Worm (Caenorhabditis elegans) whole organism, L1 larva: Measurements from ENCODE around the gene rgs-9.

Experiments used
- C04F5.9 ChIP-seq: sonication (generic microtip); optimal IDR thresholded peaks from 2 replicates; lab custom pipeline; 2016; ENCODE audit warnings: missing genetic modification characterization, missing compliant biosample characterization
- C16A3.4 ChIP-seq: fragments of 150-350 bp; optimal IDR thresholded peaks from 2 replicates; lab custom pipeline; 2014; ENCODE audit warnings: missing biosample characterization, missing genetic modification characterization
- C34B4.2 ChIP-seq: sonication (generic microtip); optimal IDR thresholded peaks from 2 replicates; lab custom pipeline; 2017; ENCODE audit warnings: mild to moderate bottlenecking, missing genetic modification characterization, missing compliant biosample characterization
- F16B12.6 ChIP-seq: fragments of 150-350 bp; optimal IDR thresholded peaks from 2 replicates; lab custom pipeline; 2014; ENCODE audit warnings: missing biosample characterization, missing genetic modification characterization
- Y116A8C.19 ChIP-seq: sonication (generic microtip); optimal IDR thresholded peaks from 2 replicates; lab custom pipeline; 2016; ENCODE audit warnings: missing compliant biosample characterization, missing genetic modification characterization, borderline replicate concordance
- aha-1 ChIP-seq: fragments of 150-350 bp; optimal IDR thresholded peaks from 2 replicates; lab custom pipeline; 2014; ENCODE audit warnings: missing biosample characterization, missing genetic modification characterization
- alr-1 ChIP-seq: fragments of 200-800 bp; sonication (Bioruptor generic); optimal IDR thresholded peaks from 2 replicates; lab custom pipeline; 2018; ENCODE audit warnings: borderline replicate concordance, mild to moderate bottlenecking, missing genetic modification characterization, missing compliant biosample characterization
- aly-2 ChIP-seq: fragments of 150-350 bp; optimal IDR thresholded peaks from 2 replicates; lab custom pipeline; 2014; ENCODE audit warnings: missing biosample characterization, missing genetic modification characterization
- ceh-8 ChIP-seq: fragments of 200-800 bp; sonication (Bioruptor generic); optimal IDR thresholded peaks from 2 replicates; lab custom pipeline; 2018; ENCODE audit warnings: mild to moderate bottlenecking, missing genetic modification characterization, moderate library complexity, missing compliant biosample characterization
- ceh-90 ChIP-seq: sonication (generic microtip); optimal IDR thresholded peaks from 2 replicates; lab custom pipeline; 2016; ENCODE audit warnings: missing genetic modification characterization, missing compliant biosample characterization
- ces-1 ChIP-seq: fragments of 150-350 bp; optimal IDR thresholded peaks from 2 replicates; lab custom pipeline; 2014; ENCODE audit warnings: missing biosample characterization, missing genetic modification reagents, missing genetic modification characterization
- efl-1 ChIP-seq, 4 experiments: fragments of 150-350 bp; optimal IDR thresholded peaks in 3 of 4; peaks in 1 of 4; 1 replicate in 1 of 4; 2 replicates in 3 of 4; lab custom pipeline; 2014; ENCODE audit warnings: missing biosample characterization in 2 of 4, missing genetic modification characterization in 2 of 4, missing genetic modification reagents in 2 of 4
- elt-2 ChIP-seq: sonication (generic microtip); optimal IDR thresholded peaks from 2 replicates; lab custom pipeline; 2016; ENCODE audit warnings: missing genetic modification characterization, mild to moderate bottlenecking, inconsistent platforms, missing compliant biosample characterization, missing genetic modification reagents
- fkh-10 ChIP-seq: sonication (generic microtip); optimal IDR thresholded peaks from 2 replicates; lab custom pipeline; 2017; ENCODE audit warnings: missing biosample characterization, missing genetic modification reagents, missing genetic modification characterization
- fkh-8 ChIP-seq: sonication (generic microtip); optimal IDR thresholded peaks from 2 replicates; lab custom pipeline; 2016; ENCODE audit warnings: mild to moderate bottlenecking, missing genetic modification characterization, missing compliant biosample characterization
- lin-14 ChIP-seq: fragments of 200-800 bp; sonication (Bioruptor generic); optimal IDR thresholded peaks from 2 replicates; lab custom pipeline; 2018; ENCODE audit warnings: mild to moderate bottlenecking, missing genetic modification characterization, moderate library complexity, missing compliant biosample characterization
- lin-15B ChIP-seq: fragments of 150-350 bp; sonication (generic microtip); optimal IDR thresholded peaks from 3 replicates; lab custom pipeline; 2014; ENCODE audit warnings: missing biosample characterization, missing genetic modification characterization
- lir-3 ChIP-seq: sonication (generic microtip); optimal IDR thresholded peaks from 2 replicates; lab custom pipeline; 2016; ENCODE audit warnings: mild to moderate bottlenecking, missing genetic modification characterization, moderate library complexity, missing compliant biosample characterization; ENCODE audit not compliant: poor library complexity
- mef-2 ChIP-seq: fragments of 150-350 bp; optimal IDR thresholded peaks from 2 replicates; lab custom pipeline; 2014; ENCODE audit warnings: missing biosample characterization, missing genetic modification characterization
- nhr-11 ChIP-seq: fragments of 150-350 bp; optimal IDR thresholded peaks from 2 replicates; lab custom pipeline; 2014; ENCODE audit warnings: missing biosample characterization, missing genetic modification characterization
- nhr-12 ChIP-seq: sonication (generic microtip); optimal IDR thresholded peaks from 2 replicates; lab custom pipeline; 2017; ENCODE audit warnings: missing biosample characterization, missing genetic modification characterization
- nhr-47 ChIP-seq: sonication (generic microtip); optimal IDR thresholded peaks from 2 replicates; lab custom pipeline; 2016; ENCODE audit warnings: mild to moderate bottlenecking, missing genetic modification characterization, moderate library complexity, missing compliant biosample characterization
- nhr-71 ChIP-seq: sonication (generic microtip); optimal IDR thresholded peaks from 2 replicates; lab custom pipeline; 2016; ENCODE audit warnings: mild to moderate bottlenecking, missing genetic modification characterization, moderate library complexity, missing compliant biosample characterization
- nhr-76 ChIP-seq: sonication (generic microtip); optimal IDR thresholded peaks from 2 replicates; lab custom pipeline; 2017; ENCODE audit warnings: missing biosample characterization, missing genetic modification characterization
- nhr-90 ChIP-seq: sonication (generic microtip); optimal IDR thresholded peaks from 2 replicates; lab custom pipeline; 2016; ENCODE audit warnings: mild to moderate bottlenecking, missing genetic modification characterization, missing compliant biosample characterization; ENCODE audit not compliant: poor library complexity
- rnt-1 ChIP-seq: sonication (generic microtip); optimal IDR thresholded peaks from 2 replicates; lab custom pipeline; 2016; ENCODE audit warnings: mild to moderate bottlenecking, missing genetic modification characterization, moderate library complexity, missing compliant biosample characterization
- snu-23 ChIP-seq: sonication (generic microtip); optimal IDR thresholded peaks from 2 replicates; lab custom pipeline; 2016; ENCODE audit warnings: missing genetic modification characterization, missing compliant biosample characterization
- sox-4 ChIP-seq: sonication (generic microtip); optimal IDR thresholded peaks from 2 replicates; lab custom pipeline; 2016; ENCODE audit warnings: missing genetic modification characterization, missing compliant biosample characterization
- tbx-2 ChIP-seq: sonication (generic microtip); optimal IDR thresholded peaks from 2 replicates; lab custom pipeline; 2016; ENCODE audit warnings: missing genetic modification characterization, missing compliant biosample characterization
- unc-130 ChIP-seq: fragments of 150-350 bp; optimal IDR thresholded peaks from 2 replicates; lab custom pipeline; 2017; ENCODE audit warnings: missing biosample characterization, missing genetic modification characterization, inconsistent platforms
- unc-30 ChIP-seq: sonication (generic microtip); optimal IDR thresholded peaks from 2 replicates; lab custom pipeline; 2017; ENCODE audit warnings: missing biosample characterization, missing genetic modification characterization
- unc-62 ChIP-seq: fragments of 150-350 bp; optimal IDR thresholded peaks from 2 replicates; lab custom pipeline; 2014; ENCODE audit warnings: missing biosample characterization, missing genetic modification reagents, missing genetic modification characterization
- unc-86 ChIP-seq: sonication (generic microtip); optimal IDR thresholded peaks from 2 replicates; lab custom pipeline; 2016; ENCODE audit warnings: missing genetic modification characterization, missing compliant biosample characterization
- unc-98 ChIP-seq: fragments of 200-800 bp; sonication (Bioruptor generic); IDR thresholded peaks from 2 replicates; pipeline ENCODE4 v1.3.6; 2022; ENCODE audit warnings: missing genetic modification characterization, missing compliant biosample characterization
- vab-15 ChIP-seq: sonication (generic microtip); optimal IDR thresholded peaks from 2 replicates; lab custom pipeline; 2017; ENCODE audit warnings: missing genotype, mild to moderate bottlenecking, missing genetic modification characterization, missing compliant biosample characterization
- xbp-1 ChIP-seq: sonication (generic microtip); optimal IDR thresholded peaks from 2 replicates; lab custom pipeline; 2016; ENCODE audit warnings: missing genetic modification characterization, missing compliant biosample characterization

Gene rgs-9

DNA sequence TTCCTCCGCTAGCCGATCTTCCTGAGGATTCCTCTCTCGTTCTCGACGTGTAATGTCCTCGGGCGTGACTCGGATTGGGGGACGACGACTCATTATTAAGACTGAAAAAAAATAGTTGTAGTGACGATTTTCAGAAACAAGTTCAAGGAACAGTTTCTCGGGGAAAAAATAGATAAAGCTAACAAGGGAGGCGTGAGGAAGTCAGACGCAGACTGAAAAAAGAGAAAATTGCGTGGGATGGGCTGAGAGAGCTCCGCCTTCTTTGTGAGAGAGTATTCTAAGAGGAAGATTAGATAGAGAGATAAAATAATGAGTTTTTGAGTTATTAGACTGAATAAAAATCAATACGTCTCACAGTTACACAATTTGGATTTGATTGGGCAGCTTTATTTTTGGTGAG is 1.8 kb upstream of the rgs-9 start, which contains the start of gene ZC53.1:
ZC53.1 (minus strand) TSS at position 101 of the 400 bp plus-strand sequence.
- no peak for TF ChIP-seq F16B12.6 (tag; lab: Kevin White, UChicago)
- TF ChIP-seq C34B4.2 (tag; lab: Kevin White, UChicago), result no peak
- no peak for TF ChIP-seq unc-130 (tag; lab: Kevin White, UChicago)
- no peak for TF ChIP-seq fkh-8 (tag; lab: Kevin White, UChicago)
- TF ChIP-seq lir-3 (tag; lab: Kevin White, UChicago), result no peak
- no peak for TF ChIP-seq nhr-71 (tag; lab: Kevin White, UChicago)
- no peak for TF ChIP-seq fkh-10
- TF ChIP-seq ceh-8 (GFP tag; lab: Kevin White, UChicago), result no peak
- no peak for TF ChIP-seq lin-15B (tag; lab: Kevin White, UChicago)
- TF ChIP-seq, all 84 proteins: peak for 0

DNA sequence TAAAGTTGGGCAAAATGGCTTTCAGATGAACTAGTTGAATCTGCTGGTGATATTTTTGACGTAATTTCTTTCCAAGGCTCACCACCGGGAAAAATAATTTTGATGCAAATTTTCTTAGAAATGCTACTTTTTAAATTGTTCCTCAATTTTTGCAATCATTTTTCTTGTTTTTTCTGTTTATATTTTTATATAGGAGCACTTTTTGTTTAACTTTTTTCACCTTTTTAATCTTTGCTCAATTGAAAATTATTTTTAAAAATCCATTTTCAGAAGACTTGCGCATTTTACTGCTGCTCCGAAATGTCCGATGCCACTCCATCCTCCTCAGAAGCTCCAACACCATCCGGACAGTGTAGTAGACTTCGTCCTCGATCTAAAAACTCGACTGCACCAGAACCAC is 2.1 kb downstream of the rgs-9 start, which contains the start of gene dot-1.5:
dot-1.5 (plus strand) TSS at position 301 of the 400 bp plus-strand sequence.
- TF ChIP-seq nhr-76 (no peak), unc-30 (no peak), C34B4.2 (tag; lab: Kevin White, UChicago) (no peak), Y116A8C.19 (no peak), ceh-8 (GFP tag; lab: Kevin White, UChicago) (no peak), nhr-11 (tag; lab: Kevin White, UChicago) (no peak), elt-2 (no peak), C04F5.9 (no peak), rnt-1 (tag; lab: Kevin White, UChicago) (no peak), xbp-1 (tag; lab: Kevin White, UChicago) (no peak)

DNA sequence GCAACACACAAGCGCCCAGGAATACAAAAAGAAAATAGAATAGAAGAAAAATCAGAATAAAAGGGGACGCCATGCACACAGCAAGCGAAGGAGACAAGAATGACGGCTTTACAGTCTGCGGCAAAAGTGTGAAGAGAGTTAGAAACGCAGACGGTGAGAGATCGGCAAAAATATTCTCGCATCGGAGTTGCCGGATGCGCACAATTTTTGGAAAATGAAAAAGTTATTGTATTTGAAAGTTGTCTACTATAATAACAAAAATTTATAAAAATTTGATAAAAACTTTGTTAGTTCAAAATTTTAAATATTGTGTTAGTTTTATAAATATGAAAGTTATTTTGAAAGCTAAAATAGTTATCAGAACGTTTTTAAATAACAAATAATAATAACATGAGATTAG is 7.2 kb downstream of the rgs-9 start, which contains the start of gene ZC53.22:
ZC53.22 (minus strand) TSS at position 101 of the 400 bp plus-strand sequence.
- TF ChIP-seq efl-1 (optimal IDR thresholded peaks at IDR 0.05; lab: Kevin White, UChicago) (no peak), efl-1 (GFP tag; optimal IDR thresholded peaks at IDR 0.05 in 1 of 2; lab: Kevin White, UChicago) (no peak), nhr-47 (no peak)
- TF ChIP-seq, all 84 proteins: peak for 0

ce11 chrX:1924138-1924537 is 9.1 kb downstream of the rgs-9 start, which contains the start of gene ZC53.2:
TSS of gene ZC53.2 (minus strand) at chrX:1924238.
- TF ChIP-seq ceh-90 (tag; lab: Kevin White, UChicago) (no peak), nhr-12 (no peak), unc-98 (GFP tag; lab: Robert Waterston, UW) (no peak), nhr-90 (tag; lab: Kevin White, UChicago) (no peak), unc-86 (tag; lab: Kevin White, UChicago) (no peak), C16A3.4 (tag; lab: Kevin White, UChicago) (no peak), C04F5.9 (no peak), mef-2 (tag; lab: Kevin White, UChicago) (no peak), xbp-1 (tag; lab: Kevin White, UChicago) (no peak), snu-23 (no peak), ces-1 (no peak), alr-1 (tag; lab: Kevin White, UChicago) (no peak), vab-15 (tag; lab: Kevin White, UChicago) (no peak)

- TF ChIP-seq unc-86 (tag; lab: Kevin White, UChicago) (no peak), xbp-1 (tag; lab: Kevin White, UChicago) (no peak), sox-4 (tag; lab: Kevin White, UChicago) (no peak), aha-1 (no peak), fkh-10 (no peak), aly-2 (tag; lab: Kevin White, UChicago) (no peak), unc-62 (GFP tag; lab: Kevin White, UChicago) (no peak), lin-14 (no peak), tbx-2 (tag; lab: Kevin White, UChicago) (no peak), Y116A8C.19 (no peak)
Observed at ce11 chrX:1935438-1935837, 20.4 kb downstream of the rgs-9 start.
